Fruit fly (Drosophila melanogaster) whole organism, embryonic: Measurements from ENCODE around the gene Hr83.
A peak's percentile ranks its signal among the peaks of the same experiment; 100 is the strongest.

ENCODE experiments used
- Ada2b ChIP-seq: fragments of 200-800 bp; sonication (Bioruptor generic); IDR thresholded peaks from 2 replicates; pipeline ENCODE4 v1.3.6; 2022; ENCODE audit warnings: missing biosample characterization, missing genetic modification characterization
- Bdp1 ChIP-seq: fragments of 200-800 bp; sonication (Bioruptor generic); optimal IDR thresholded peaks from 3 replicates; lab custom pipeline; 2016; ENCODE audit warnings: missing biosample characterization, missing genetic modification characterization
- BtbVII ChIP-seq: fragments of 200-800 bp; sonication (Bioruptor generic); optimal IDR thresholded peaks from 3 replicates; lab custom pipeline; 2017; ENCODE audit warnings: missing biosample characterization, mild to moderate bottlenecking, missing genetic modification characterization
- Bteb2 ChIP-seq: fragments of 200-800 bp; sonication (Bioruptor generic); optimal IDR thresholded peaks from 2 replicates; lab custom pipeline; 2016; ENCODE audit warnings: missing biosample characterization, missing genetic modification characterization
- CG10462 ChIP-seq: fragments of 200-800 bp; sonication (Bioruptor generic); optimal IDR thresholded peaks from 2 replicates; lab custom pipeline; 2016; ENCODE audit warnings: missing biosample characterization, missing genetic modification characterization
- CG11723 ChIP-seq: fragments of 200-800 bp; sonication (Bioruptor generic); optimal IDR thresholded peaks from 2 replicates; lab custom pipeline; 2017; ENCODE audit warnings: missing biosample characterization, mild to moderate bottlenecking, missing genetic modification characterization
- CG12104 ChIP-seq: fragments of 200-800 bp; sonication (Bioruptor generic); optimal IDR thresholded peaks from 3 replicates; lab custom pipeline; 2016; ENCODE audit warnings: missing biosample characterization, missing genetic modification characterization
- CG12744 ChIP-seq: fragments of 200-800 bp; sonication (Bioruptor generic); optimal IDR thresholded peaks from 2 replicates; lab custom pipeline; 2016; ENCODE audit warnings: missing biosample characterization, missing genetic modification characterization
- CG12769 ChIP-seq: fragments of 200-800 bp; sonication (Bioruptor generic); optimal IDR thresholded peaks from 2 replicates; lab custom pipeline; 2019; ENCODE audit warnings: missing biosample characterization, mild to moderate bottlenecking, missing genetic modification characterization, moderate library complexity
- CG14965 ChIP-seq: fragments of 200-800 bp; sonication (Bioruptor generic); optimal IDR thresholded peaks from 2 replicates; lab custom pipeline; 2016; ENCODE audit warnings: missing biosample characterization, missing genetic modification characterization, borderline replicate concordance
- CG18764 ChIP-seq: fragments of 200-800 bp; sonication (Bioruptor generic); optimal IDR thresholded peaks from 3 replicates; lab custom pipeline; 2016; ENCODE audit warnings: missing biosample characterization, missing genetic modification characterization
- CG2120 ChIP-seq: fragments of 200-800 bp; sonication (Bioruptor generic); optimal IDR thresholded peaks from 3 replicates; lab custom pipeline; 2016; ENCODE audit warnings: missing biosample characterization, missing genetic modification characterization
- CG2202 ChIP-seq: fragments of 200-800 bp; sonication (Bioruptor generic); optimal IDR thresholded peaks from 2 replicates; lab custom pipeline; 2018; ENCODE audit warnings: missing biosample characterization, mild to moderate bottlenecking, missing genetic modification characterization
- CG2678 ChIP-seq: fragments of 200-800 bp; sonication (Bioruptor generic); optimal IDR thresholded peaks from 3 replicates; lab custom pipeline; 2019; ENCODE audit warnings: missing biosample characterization, mild to moderate bottlenecking, missing genetic modification characterization, moderate library complexity
- CG2875 ChIP-seq: fragments of 200-800 bp; sonication (Bioruptor generic); optimal IDR thresholded peaks from 2 replicates; lab custom pipeline; 2017; ENCODE audit warnings: missing biosample characterization, mild to moderate bottlenecking, missing genetic modification characterization, missing genetic modification reagents
- CG3726 ChIP-seq: fragments of 200-800 bp; sonication (Bioruptor generic); IDR thresholded peaks from 3 replicates; pipeline ENCODE4, ENCODE4 v1.3.6; 2022; ENCODE audit warnings: missing biosample characterization, missing genetic modification characterization
- CG4424 ChIP-seq: fragments of 200-800 bp; sonication (Bioruptor generic); optimal IDR thresholded peaks from 3 replicates; lab custom pipeline; 2016; ENCODE audit warnings: missing biosample characterization, missing genetic modification characterization
- CG4730 ChIP-seq: fragments of 200-800 bp; sonication (Bioruptor generic); IDR thresholded peaks from 2 replicates; pipeline ENCODE4 v1.3.6; 2022; ENCODE audit warnings: missing biosample characterization, missing genetic modification characterization
- CG4854 ChIP-seq: fragments of 200-800 bp; sonication (Bioruptor generic); optimal IDR thresholded peaks from 2 replicates; lab custom pipeline; 2016; ENCODE audit warnings: missing biosample characterization, missing genetic modification characterization, inconsistent platforms
- CG6254 ChIP-seq: fragments of 200-800 bp; sonication (Bioruptor generic); optimal IDR thresholded peaks from 3 replicates; lab custom pipeline; 2017; ENCODE audit warnings: mild to moderate bottlenecking, missing biosample characterization, missing genetic modification reagents, missing genetic modification characterization
- CG6654 ChIP-seq: fragments of 200-800 bp; sonication (Bioruptor generic); optimal IDR thresholded peaks from 2 replicates; lab custom pipeline; 2017; ENCODE audit warnings: missing biosample characterization, mild to moderate bottlenecking, missing genetic modification characterization
- CG6813 ChIP-seq: fragments of 200-800 bp; sonication (Bioruptor generic); optimal IDR thresholded peaks from 2 replicates; lab custom pipeline; 2017; ENCODE audit warnings: missing biosample characterization, missing genetic modification characterization, mild to moderate bottlenecking, moderate library complexity, missing genetic modification reagents
- CG7271 ChIP-seq: fragments of 200-800 bp; sonication (Bioruptor generic); optimal IDR thresholded peaks from 2 replicates; lab custom pipeline; 2018; ENCODE audit warnings: missing biosample characterization, mild to moderate bottlenecking, missing genetic modification characterization, moderate library complexity
- Dip2 ChIP-seq: fragments of 200-800 bp; sonication (Bioruptor generic); IDR thresholded peaks from 2 replicates; pipeline ENCODE4 v1.3.6; 2022; ENCODE audit warnings: missing biosample characterization, missing genetic modification characterization
- Elba2 ChIP-seq: fragments of 200-800 bp; sonication (Bioruptor generic); optimal IDR thresholded peaks from 3 replicates; lab custom pipeline; 2016; ENCODE audit warnings: missing biosample characterization, missing genetic modification characterization
- Hand ChIP-seq: fragments of 200-800 bp; sonication (Bioruptor generic); optimal IDR thresholded peaks from 2 replicates; lab custom pipeline; 2017; ENCODE audit warnings: mild to moderate bottlenecking, missing biosample characterization, missing genetic modification reagents, missing genetic modification characterization
- Hey ChIP-seq: fragments of 200-800 bp; sonication (Bioruptor generic); optimal IDR thresholded peaks from 3 replicates; lab custom pipeline; 2018; ENCODE audit warnings: missing biosample characterization, mild to moderate bottlenecking, missing genetic modification characterization
- HmgZ ChIP-seq: fragments of 200-800 bp; sonication (Bioruptor generic); optimal IDR thresholded peaks from 2 replicates; lab custom pipeline; 2018; ENCODE audit warnings: missing biosample characterization, mild to moderate bottlenecking, missing genetic modification characterization
- Mrtf ChIP-seq: fragments of 200-800 bp; sonication (Bioruptor generic); IDR thresholded peaks from 3 replicates; pipeline ENCODE4 v1.3.6; 2022; ENCODE audit warnings: missing biosample characterization, missing genetic modification characterization
- NK7.1 ChIP-seq: fragments of 200-800 bp; sonication (Bioruptor generic); optimal IDR thresholded peaks from 3 replicates; lab custom pipeline; 2016; ENCODE audit warnings: missing biosample characterization, missing genetic modification characterization
- Pdp1 ChIP-seq, 2 experiments: fragments of 200-800 bp; sonication (Bioruptor generic); optimal IDR thresholded peaks; 3 replicates each; lab custom pipeline; 2016; ENCODE audit warnings: missing biosample characterization in 2 of 2, missing genetic modification characterization in 2 of 2, mild to moderate bottlenecking in 1 of 2, moderate library complexity in 1 of 2
- Ravus ChIP-seq: fragments of 200-800 bp; sonication (Bioruptor generic); IDR thresholded peaks from 2 replicates; pipeline ENCODE4 v1.3.6; 2022; ENCODE audit warnings: missing biosample characterization, missing genetic modification characterization
- Stat92E ChIP-seq, 3 experiments: fragments of >200 bp in 2 of 3; fragments of 200-800 bp in 1 of 3; sonication (Bioruptor generic) in 1 of 3; optimal IDR thresholded peaks; 2 replicates each; lab custom pipeline; 2017 to 2019; ENCODE audit warnings: missing biosample characterization in 3 of 3, missing genetic modification characterization in 3 of 3, mild to moderate bottlenecking in 1 of 3, moderate library complexity in 1 of 3
- TFAM ChIP-seq: fragments of 200-800 bp; sonication (Bioruptor generic); optimal IDR thresholded peaks from 2 replicates; lab custom pipeline; 2017; ENCODE audit warnings: missing biosample characterization, missing genetic modification characterization, inconsistent platforms
- bsh ChIP-seq, 2 experiments: fragments of 200-800 bp; sonication (Bioruptor generic); optimal IDR thresholded peaks; 2 replicates each; lab custom pipeline; 2017 to 2018; ENCODE audit warnings: mild to moderate bottlenecking in 2 of 2, missing biosample characterization in 2 of 2, missing genetic modification characterization in 2 of 2, moderate library complexity in 1 of 2
- crp ChIP-seq, 2 experiments: fragments of 200-800 bp; sonication (Bioruptor generic); optimal IDR thresholded peaks; 2 replicates in 1 of 2; 3 replicates in 1 of 2; lab custom pipeline; 2017; ENCODE audit warnings: missing biosample characterization in 2 of 2, missing genetic modification characterization in 2 of 2, mild to moderate bottlenecking in 1 of 2, moderate library complexity in 1 of 2
- exex ChIP-seq: fragments of 200-800 bp; sonication (Bioruptor generic); optimal IDR thresholded peaks from 4 replicates; lab custom pipeline; 2018; ENCODE audit warnings: missing biosample characterization, mild to moderate bottlenecking, missing genetic modification characterization, moderate library complexity
- fd3F ChIP-seq: fragments of 200-800 bp; sonication (Bioruptor generic); optimal IDR thresholded peaks from 2 replicates; lab custom pipeline; 2018; ENCODE audit warnings: missing biosample characterization, mild to moderate bottlenecking, missing genetic modification characterization, moderate library complexity
- gro ChIP-seq: fragments of 200-800 bp; sonication (Bioruptor generic); optimal IDR thresholded peaks from 2 replicates; lab custom pipeline; 2016; ENCODE audit warnings: missing biosample characterization, missing genetic modification characterization
- nerfin-2 ChIP-seq: fragments of 200-800 bp; sonication (Bioruptor generic); IDR thresholded peaks from 2 replicates; pipeline ENCODE4 v1.3.6; 2022; ENCODE audit warnings: missing biosample characterization, missing genetic modification characterization; ENCODE audit not compliant: partially characterized antibody
- nmo ChIP-seq: fragments of 200-800 bp; sonication (Bioruptor generic); optimal IDR thresholded peaks from 2 replicates; lab custom pipeline; 2018; ENCODE audit warnings: missing biosample characterization, mild to moderate bottlenecking, missing genetic modification characterization, moderate library complexity
- nom ChIP-seq: fragments of 200-800 bp; sonication (Bioruptor generic); optimal IDR thresholded peaks from 2 replicates; lab custom pipeline; 2017; ENCODE audit warnings: missing biosample characterization, missing genetic modification characterization, mild to moderate bottlenecking, moderate library complexity, missing genetic modification reagents
- pnt ChIP-seq: fragments of 200-800 bp; sonication (Bioruptor generic); optimal IDR thresholded peaks from 3 replicates; lab custom pipeline; 2016; ENCODE audit warnings: missing biosample characterization, missing genetic modification characterization
- rib ChIP-seq: fragments of 200-800 bp; sonication (Bioruptor generic); IDR thresholded peaks from 2 replicates; pipeline ENCODE4 v1.3.6; 2022; ENCODE audit warnings: missing biosample characterization, missing genetic modification characterization
- run ChIP-seq: fragments of 200-800 bp; sonication (Bioruptor generic); optimal IDR thresholded peaks from 3 replicates; lab custom pipeline; 2018; ENCODE audit warnings: missing biosample characterization, mild to moderate bottlenecking, missing genetic modification characterization
- stc ChIP-seq: fragments of 200-800 bp; sonication (Bioruptor generic); IDR thresholded peaks from 2 replicates; pipeline ENCODE4 v1.3.6; 2022; ENCODE audit warnings: missing biosample characterization, missing genetic modification characterization
- trem ChIP-seq: fragments of 200-800 bp; optimal IDR thresholded peaks from 3 replicates; lab custom pipeline; 2019; ENCODE audit warnings: missing biosample characterization, mild to moderate bottlenecking, missing genetic modification characterization, moderate library complexity
- trh ChIP-seq: fragments of 200-800 bp; sonication (Bioruptor generic); optimal IDR thresholded peaks from 2 replicates; lab custom pipeline; 2016; ENCODE audit warnings: missing biosample characterization, missing genetic modification characterization

The Hr83 gene

DNA sequence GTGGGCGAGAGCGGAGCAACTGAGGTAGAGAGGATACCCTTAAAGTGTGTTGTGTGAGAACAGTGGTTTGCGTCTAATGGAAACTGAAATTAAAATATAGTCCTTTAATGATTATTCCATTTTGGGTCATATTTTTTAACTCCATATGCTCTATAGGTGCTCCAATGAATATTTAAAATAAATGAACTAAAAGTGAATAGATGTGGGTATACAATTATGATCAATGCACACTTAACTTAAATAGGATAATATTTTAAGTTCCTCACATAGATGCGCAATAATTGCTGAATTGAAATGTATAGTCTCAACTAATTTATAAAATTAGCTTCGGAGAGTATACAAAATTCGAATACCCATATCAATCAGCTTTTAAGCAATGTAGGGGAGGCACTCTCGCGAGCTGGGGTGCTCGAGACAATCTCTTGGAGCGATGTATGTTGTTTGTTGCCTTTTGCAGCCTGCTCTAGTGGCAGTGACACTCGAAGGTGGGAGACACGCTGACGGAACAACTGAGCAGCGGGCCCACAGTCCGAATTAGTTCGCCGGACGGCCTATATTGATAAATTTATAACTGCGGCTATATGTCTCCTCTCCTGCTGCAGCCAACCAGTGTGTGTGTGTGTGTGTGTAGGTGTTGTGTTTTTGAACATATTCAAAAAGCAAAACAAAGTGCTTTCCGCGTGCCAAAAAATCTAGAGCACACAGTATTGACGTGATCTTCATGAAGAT is 4.7 kb downstream of the Hr83 start (continued):
- TF ChIP-seq CG14965 (GFP tag; lab: Kevin White, UChicago) (no peak), trh (GFP tag; lab: Kevin White, UChicago) (peak; percentile 31), NK7.1 (GFP tag; lab: Kevin White, UChicago) (peak; percentile 41), exex (tag; lab: Kevin White, UChicago) (no peak), CG6813 (peak; percentile 41), rib (no peak), CG2120 (GFP tag; lab: Kevin White, UChicago) (peak; percentile 81), CG3726 (GFP tag; lab: Robert Waterston, UW) (no peak), HmgZ (tag; lab: Kevin White, UChicago) (peak; percentile 51), CG12769 (peak; percentile 83), CG10462 (GFP tag; lab: Kevin White, UChicago) (peak; percentile 69), trem (tag; lab: Kevin White, UChicago) (peak; percentile 58), Stat92E (GFP tag; optimal IDR thresholded peaks at IDR 0.05; lab: Kevin White, UChicago) (peak in 1 of 3 experiments; percentile 9), CG12104 (GFP tag; lab: Kevin White, UChicago) (peak; percentile 75), BtbVII (peak; percentile 83), CG6654 (GFP tag; lab: Kevin White, UChicago) (peak; percentile 48), CG2202 (tag; lab: Kevin White, UChicago) (no peak), stc (peak; percentile 73), CG2678 (tag; lab: Kevin White, UChicago) (no peak), CG4854 (peak; percentile 41), nmo (GFP tag; lab: Kevin White, UChicago) (peak; percentile 93), Bteb2 (GFP tag; lab: Kevin White, UChicago) (peak; percentile 68), CG18764 (GFP tag; lab: Kevin White, UChicago) (peak; percentile 68), crp (GFP tag; optimal IDR thresholded peaks at IDR 0.05; lab: Kevin White, UChicago) (peak in 1 of 2 experiments; percentile 37), run (tag; lab: Kevin White, UChicago) (no peak), pnt (GFP tag; lab: Kevin White, UChicago) (peak; percentile 31), Hand (GFP tag; lab: Kevin White, UChicago) (peak; percentile 66), CG4730 (GFP tag; lab: Robert Waterston, UW) (peak; percentile 47), Ravus (GFP tag; lab: Robert Waterston, UW) (no peak), Mrtf (GFP tag; lab: Robert Waterston, UW) (peak; percentile 59; the same call in 1 of the 3 replicates), Dip2 (no peak), CG4424 (GFP tag; lab: Kevin White, UChicago) (peak; percentile 81), CG6254 (GFP tag; lab: Kevin White, UChicago) (peak; percentile 67), fd3F (GFP tag; lab: Kevin White, UChicago) (no peak), CG7271 (tag; lab: Kevin White, UChicago) (no peak), Hey (tag; lab: Kevin White, UChicago) (no peak), TFAM (GFP tag; lab: Kevin White, UChicago) (no peak), Pdp1 (GFP tag; optimal IDR thresholded peaks at IDR 0.05; lab: Kevin White, UChicago) (peak in 1 of 2 experiments; percentile 69), bsh (GFP tag; optimal IDR thresholded peaks at IDR 0.05; lab: Kevin White, UChicago) (peak; percentile 28 to 87), CG12744 (GFP tag; lab: Kevin White, UChicago) (no peak), Ada2b (GFP tag; lab: Robert Waterston, UW) (peak; percentile 32; the same call in 1 of the 2 replicates), nom (GFP tag; lab: Kevin White, UChicago) (no peak), CG2875 (GFP tag; lab: Kevin White, UChicago) (peak; percentile 68), gro (GFP tag; lab: Kevin White, UChicago) (no peak), Elba2 (GFP tag; lab: Kevin White, UChicago) (no peak), CG11723 (GFP tag; lab: Kevin White, UChicago) (no peak), Bdp1 (GFP tag; lab: Kevin White, UChicago) (peak; percentile 53), nerfin-2 (GFP tag; lab: Robert Waterston, UW) (0 out of 2 replicates have a peak, but pooled peaks have one; percentile 34)
